Worm (Caenorhabditis elegans) whole organism, L1 larva: ENCODE data around the gene C07A4.2.

Experiments used
- C04F5.9 ChIP-seq: sonication (generic microtip); optimal IDR thresholded peaks from 2 replicates; lab custom pipeline; 2016; ENCODE audit warnings: missing genetic modification characterization, missing compliant biosample characterization
- aha-1 ChIP-seq: fragments of 150-350 bp; optimal IDR thresholded peaks from 2 replicates; lab custom pipeline; 2014; ENCODE audit warnings: missing biosample characterization, missing genetic modification characterization
- alr-1 ChIP-seq: fragments of 200-800 bp; sonication (Bioruptor generic); optimal IDR thresholded peaks from 2 replicates; lab custom pipeline; 2018; ENCODE audit warnings: borderline replicate concordance, mild to moderate bottlenecking, missing genetic modification characterization, missing compliant biosample characterization
- aly-2 ChIP-seq: fragments of 150-350 bp; optimal IDR thresholded peaks from 2 replicates; lab custom pipeline; 2014; ENCODE audit warnings: missing biosample characterization, missing genetic modification characterization
- blmp-1 ChIP-seq: fragments of 150-350 bp; optimal IDR thresholded peaks from 2 replicates; lab custom pipeline; 2014; ENCODE audit warnings: missing biosample characterization, missing genetic modification characterization
- ceh-8 ChIP-seq: fragments of 200-800 bp; sonication (Bioruptor generic); optimal IDR thresholded peaks from 2 replicates; lab custom pipeline; 2018; ENCODE audit warnings: mild to moderate bottlenecking, missing genetic modification characterization, moderate library complexity, missing compliant biosample characterization
- ceh-88 ChIP-seq: fragments of 200-800 bp; sonication (Bioruptor generic); IDR thresholded peaks from 2 replicates; pipeline ENCODE4 v1.3.6; 2022; ENCODE audit warnings: missing genetic modification characterization, missing compliant biosample characterization
- ceh-90 ChIP-seq: sonication (generic microtip); optimal IDR thresholded peaks from 2 replicates; lab custom pipeline; 2016; ENCODE audit warnings: missing genetic modification characterization, missing compliant biosample characterization
- ces-1 ChIP-seq: fragments of 150-350 bp; optimal IDR thresholded peaks from 2 replicates; lab custom pipeline; 2014; ENCODE audit warnings: missing biosample characterization, missing genetic modification reagents, missing genetic modification characterization
- dsc-1 ChIP-seq: sonication (generic microtip); optimal IDR thresholded peaks from 2 replicates; lab custom pipeline; 2016; ENCODE audit warnings: mild to moderate bottlenecking, missing genetic modification characterization, missing compliant biosample characterization
- efl-1 ChIP-seq, 4 experiments: fragments of 150-350 bp; optimal IDR thresholded peaks in 3 of 4; peaks in 1 of 4; 1 replicate in 1 of 4; 2 replicates in 3 of 4; lab custom pipeline; 2014; ENCODE audit warnings: missing biosample characterization in 2 of 4, missing genetic modification characterization in 2 of 4, missing genetic modification reagents in 2 of 4
- elt-2 ChIP-seq: sonication (generic microtip); optimal IDR thresholded peaks from 2 replicates; lab custom pipeline; 2016; ENCODE audit warnings: missing genetic modification characterization, mild to moderate bottlenecking, inconsistent platforms, missing compliant biosample characterization, missing genetic modification reagents
- elt-3 ChIP-seq, 6 experiments: fragments of 150-350 bp in 1 of 6; sonication (generic microtip); optimal IDR thresholded peaks; 2 replicates each; lab custom pipeline; 2017 to 2018; ENCODE audit warnings: missing biosample characterization in 6 of 6, missing genetic modification characterization in 6 of 6, inconsistent platforms in 1 of 6
- ets-5 ChIP-seq: fragments of 200-800 bp; sonication (Bioruptor generic); IDR thresholded peaks from 2 replicates; pipeline ENCODE4 v1.3.6; 2022; ENCODE audit warnings: missing genetic modification characterization, missing compliant biosample characterization
- fkh-10 ChIP-seq: sonication (generic microtip); optimal IDR thresholded peaks from 2 replicates; lab custom pipeline; 2017; ENCODE audit warnings: missing biosample characterization, missing genetic modification reagents, missing genetic modification characterization
- fkh-8 ChIP-seq: sonication (generic microtip); optimal IDR thresholded peaks from 2 replicates; lab custom pipeline; 2016; ENCODE audit warnings: mild to moderate bottlenecking, missing genetic modification characterization, missing compliant biosample characterization
- hpl-2 ChIP-seq: fragments of 150-350 bp; optimal IDR thresholded peaks from 2 replicates; lab custom pipeline; 2014; ENCODE audit warnings: missing biosample characterization, missing genetic modification reagents, missing genetic modification characterization
- irx-1 ChIP-seq: sonication (generic microtip); optimal IDR thresholded peaks from 2 replicates; lab custom pipeline; 2016; ENCODE audit warnings: missing genetic modification characterization, missing compliant biosample characterization
- isw-1 ChIP-seq: fragments of 200-800 bp; sonication (Bioruptor generic); IDR thresholded peaks from 2 replicates; pipeline ENCODE4 v1.3.6; 2022; ENCODE audit warnings: missing genetic modification characterization, missing compliant biosample characterization
- lin-13 ChIP-seq: fragments of 150-350 bp; optimal IDR thresholded peaks from 2 replicates; lab custom pipeline; 2014; ENCODE audit warnings: missing biosample characterization, missing genetic modification reagents, missing genetic modification characterization
- lin-14 ChIP-seq: fragments of 200-800 bp; sonication (Bioruptor generic); optimal IDR thresholded peaks from 2 replicates; lab custom pipeline; 2018; ENCODE audit warnings: mild to moderate bottlenecking, missing genetic modification characterization, moderate library complexity, missing compliant biosample characterization
- lin-15B ChIP-seq: fragments of 150-350 bp; sonication (generic microtip); optimal IDR thresholded peaks from 3 replicates; lab custom pipeline; 2014; ENCODE audit warnings: missing biosample characterization, missing genetic modification characterization
- lin-35 ChIP-seq, 2 experiments: fragments of 150-350 bp; optimal IDR thresholded peaks; 2 replicates each; lab custom pipeline; 2014; ENCODE audit warnings: missing biosample characterization in 2 of 2, missing genetic modification characterization in 2 of 2, missing genetic modification reagents in 2 of 2
- lir-3 ChIP-seq: sonication (generic microtip); optimal IDR thresholded peaks from 2 replicates; lab custom pipeline; 2016; ENCODE audit warnings: mild to moderate bottlenecking, missing genetic modification characterization, moderate library complexity, missing compliant biosample characterization; ENCODE audit not compliant: poor library complexity
- mab-9 ChIP-seq: fragments of 200-800 bp; sonication (Bioruptor generic); IDR thresholded peaks from 2 replicates; pipeline ENCODE4 v1.3.6; 2022; ENCODE audit warnings: missing genetic modification reagents, missing genetic modification characterization, missing compliant biosample characterization
- mdl-1 ChIP-seq, 2 experiments: fragments of 150-350 bp; optimal IDR thresholded peaks; 2 replicates each; lab custom pipeline; 2014 to 2017; ENCODE audit warnings: missing biosample characterization in 2 of 2, missing genetic modification characterization in 2 of 2, inconsistent platforms in 1 of 2
- mef-2 ChIP-seq: fragments of 150-350 bp; optimal IDR thresholded peaks from 2 replicates; lab custom pipeline; 2014; ENCODE audit warnings: missing biosample characterization, missing genetic modification characterization
- nhr-20 ChIP-seq: sonication (generic microtip); optimal IDR thresholded peaks from 2 replicates; lab custom pipeline; 2016; ENCODE audit warnings: mild to moderate bottlenecking, missing genetic modification characterization, missing compliant biosample characterization
- nhr-47 ChIP-seq: sonication (generic microtip); optimal IDR thresholded peaks from 2 replicates; lab custom pipeline; 2016; ENCODE audit warnings: mild to moderate bottlenecking, missing genetic modification characterization, moderate library complexity, missing compliant biosample characterization
- nhr-71 ChIP-seq: sonication (generic microtip); optimal IDR thresholded peaks from 2 replicates; lab custom pipeline; 2016; ENCODE audit warnings: mild to moderate bottlenecking, missing genetic modification characterization, moderate library complexity, missing compliant biosample characterization
- nhr-76 ChIP-seq: sonication (generic microtip); optimal IDR thresholded peaks from 2 replicates; lab custom pipeline; 2017; ENCODE audit warnings: missing biosample characterization, missing genetic modification characterization
- nhr-85 ChIP-seq: sonication (generic microtip); peaks from one replicate; lab custom pipeline; 2016; ENCODE audit warnings: missing genetic modification characterization, inconsistent platforms, missing compliant biosample characterization
- pag-3 ChIP-seq: sonication (generic microtip); optimal IDR thresholded peaks from 2 replicates; lab custom pipeline; 2017; ENCODE audit warnings: missing genetic modification characterization, mild to moderate bottlenecking, missing compliant biosample characterization, antibody characterized with exemption, borderline replicate concordance; ENCODE audit not compliant: insufficient read depth
- pqm-1 ChIP-seq: sonication (generic microtip); optimal IDR thresholded peaks from 3 replicates; lab custom pipeline; 2017; ENCODE audit warnings: missing biosample characterization, missing genetic modification characterization
- snu-23 ChIP-seq: sonication (generic microtip); optimal IDR thresholded peaks from 2 replicates; lab custom pipeline; 2016; ENCODE audit warnings: missing genetic modification characterization, missing compliant biosample characterization
- sptf-1 ChIP-seq: fragments of 150-350 bp; optimal IDR thresholded peaks from 2 replicates; lab custom pipeline; 2014; ENCODE audit warnings: missing biosample characterization, missing genetic modification characterization
- sup-37 ChIP-seq: fragments of 200-800 bp; sonication (Bioruptor generic); optimal IDR thresholded peaks from 2 replicates; lab custom pipeline; 2018; ENCODE audit warnings: mild to moderate bottlenecking, missing genetic modification characterization, missing compliant biosample characterization
- swsn-7 ChIP-seq: sonication (generic microtip); optimal IDR thresholded peaks from 2 replicates; lab custom pipeline; 2016; ENCODE audit warnings: missing genetic modification characterization, missing compliant biosample characterization
- tbx-2 ChIP-seq: sonication (generic microtip); optimal IDR thresholded peaks from 2 replicates; lab custom pipeline; 2016; ENCODE audit warnings: missing genetic modification characterization, missing compliant biosample characterization
- unc-62 ChIP-seq: fragments of 150-350 bp; optimal IDR thresholded peaks from 2 replicates; lab custom pipeline; 2014; ENCODE audit warnings: missing biosample characterization, missing genetic modification reagents, missing genetic modification characterization
- unc-98 ChIP-seq: fragments of 200-800 bp; sonication (Bioruptor generic); IDR thresholded peaks from 2 replicates; pipeline ENCODE4 v1.3.6; 2022; ENCODE audit warnings: missing genetic modification characterization, missing compliant biosample characterization
- vab-15 ChIP-seq: sonication (generic microtip); optimal IDR thresholded peaks from 2 replicates; lab custom pipeline; 2017; ENCODE audit warnings: missing genotype, mild to moderate bottlenecking, missing genetic modification characterization, missing compliant biosample characterization
- xbp-1 ChIP-seq: sonication (generic microtip); optimal IDR thresholded peaks from 2 replicates; lab custom pipeline; 2016; ENCODE audit warnings: missing genetic modification characterization, missing compliant biosample characterization

C07A4.2 gene

DNA sequence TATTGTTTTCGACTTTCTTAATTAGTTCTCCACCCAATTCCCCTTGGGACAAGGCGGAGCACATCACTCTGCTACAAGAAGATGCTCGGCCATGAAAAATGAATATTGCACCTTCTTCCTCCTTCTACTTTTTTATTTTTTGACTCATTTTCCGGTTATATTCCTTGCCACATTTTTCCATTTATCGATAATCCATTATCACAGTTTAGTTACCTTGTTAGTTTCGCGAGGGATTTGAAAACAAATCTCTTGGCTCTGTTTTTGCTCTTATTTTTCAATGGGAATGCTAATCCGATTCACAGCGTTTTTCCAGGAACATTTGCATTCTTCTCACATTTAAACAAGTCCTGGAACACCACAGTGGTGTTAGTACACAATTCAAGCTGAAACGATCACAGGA, 5.0 kb upstream of the C07A4.2 start, which contains the start of gene rnp-9:
TSS of gene rnp-9 (plus strand) at position 301 of the 400 bp plus-strand sequence.
- TF ChIP-seq dsc-1: peak; percentile 35
- no peak for TF ChIP-seq nhr-71

DNA sequence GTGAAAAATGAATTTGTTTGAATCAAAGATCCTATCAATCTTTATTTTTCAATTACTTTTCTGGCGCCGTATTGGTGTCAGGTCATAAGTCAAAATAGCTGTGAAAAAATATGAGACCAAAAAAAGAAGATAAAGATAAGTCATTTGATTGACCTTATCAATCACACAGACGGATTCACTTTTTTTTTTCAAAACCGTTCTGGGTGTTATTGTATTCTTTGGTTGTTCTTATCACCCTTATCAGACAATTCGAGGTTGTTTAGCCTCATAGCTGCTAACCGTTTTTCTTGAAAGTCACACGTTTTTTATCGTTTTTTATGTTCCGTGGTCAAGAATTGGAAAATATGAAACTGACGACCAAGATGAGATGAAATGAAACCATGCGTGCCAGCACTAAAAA, 3.5 kb upstream of the C07A4.2 start:
- TF ChIP-seq mab-9 (no peak), nhr-47 (tag; lab: Kevin White, UChicago) (no peak), swsn-7 (tag; lab: Kevin White, UChicago) (no peak), fkh-10 (no peak), nhr-20 (tag; lab: Kevin White, UChicago) (peak; percentile 53), nhr-76 (no peak), lin-35 (GFP tag; optimal IDR thresholded peaks at IDR 0.05; lab: Kevin White, UChicago) (peak in 1 of 2 experiments; percentile 17), sup-37 (GFP tag; lab: Kevin White, UChicago) (no peak), fkh-8 (tag; lab: Kevin White, UChicago) (no peak), hpl-2 (GFP tag; lab: Kevin White, UChicago) (no peak), lin-14 (GFP tag; lab: Kevin White, UChicago) (peak; percentile 30), unc-62 (no peak), snu-23 (GFP tag; lab: Kevin White, UChicago) (peak; percentile 13), nhr-85 (tag; lab: Kevin White, UChicago) (peak; percentile 78), elt-3 (tag; optimal IDR thresholded peaks at IDR 0.05; lab: Kevin White, UChicago) (peak in 2 of 6 experiments; percentile 70 to 98), lin-13 (GFP tag; lab: Kevin White, UChicago) (no peak), ceh-90 (tag; lab: Kevin White, UChicago) (no peak), sptf-1 (tag; lab: Kevin White, UChicago) (no peak), ceh-8 (no peak), aly-2 (tag; lab: Kevin White, UChicago) (no peak), tbx-2 (tag; lab: Kevin White, UChicago) (no peak), pqm-1 (tag; lab: Kevin White, UChicago) (no peak), ceh-88 (GFP tag; lab: Robert Waterston, UW) (no peak), nhr-71 (peak; percentile 30), ets-5 (GFP tag; lab: Robert Waterston, UW) (no peak), efl-1 (optimal IDR thresholded peaks at IDR 0.05; lab: Kevin White, UChicago) (no peak), efl-1 (GFP tag; optimal IDR thresholded peaks at IDR 0.05 in 1 of 2; lab: Kevin White, UChicago) (no peak), blmp-1 (peak; percentile 72), ces-1 (GFP tag; lab: Kevin White, UChicago) (no peak), aha-1 (tag; lab: Kevin White, UChicago) (no peak)

DNA sequence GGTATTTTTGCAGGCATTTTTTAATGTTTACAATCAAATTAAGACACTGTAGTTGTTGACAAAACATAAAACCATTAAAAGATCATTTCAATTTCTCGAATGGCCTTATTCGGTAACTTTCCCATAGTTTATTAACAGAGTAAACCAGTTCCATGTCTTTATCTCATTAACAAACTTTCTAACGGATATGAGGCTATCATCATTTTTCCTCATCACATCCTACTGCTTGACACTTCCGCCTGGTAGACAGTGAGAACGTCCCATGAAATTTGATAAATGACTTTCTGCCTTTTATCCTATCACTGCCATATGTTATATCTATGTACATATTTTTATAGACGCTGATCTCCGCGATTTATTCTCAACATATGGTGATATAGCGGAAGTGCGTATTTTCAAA, 1.4 kb upstream of the C07A4.2 start:
- TF ChIP-seq elt-3 (tag; optimal IDR thresholded peaks at IDR 0.05; lab: Kevin White, UChicago) (peak in 3 of 6 experiments; percentile 3 to 74 (median 29)), vab-15 (tag; lab: Kevin White, UChicago) (no peak), lin-14 (GFP tag; lab: Kevin White, UChicago) (peak; percentile 64), nhr-85 (tag; lab: Kevin White, UChicago) (peak; percentile 89), tbx-2 (tag; lab: Kevin White, UChicago) (no peak), blmp-1 (peak; percentile 84)

DNA sequence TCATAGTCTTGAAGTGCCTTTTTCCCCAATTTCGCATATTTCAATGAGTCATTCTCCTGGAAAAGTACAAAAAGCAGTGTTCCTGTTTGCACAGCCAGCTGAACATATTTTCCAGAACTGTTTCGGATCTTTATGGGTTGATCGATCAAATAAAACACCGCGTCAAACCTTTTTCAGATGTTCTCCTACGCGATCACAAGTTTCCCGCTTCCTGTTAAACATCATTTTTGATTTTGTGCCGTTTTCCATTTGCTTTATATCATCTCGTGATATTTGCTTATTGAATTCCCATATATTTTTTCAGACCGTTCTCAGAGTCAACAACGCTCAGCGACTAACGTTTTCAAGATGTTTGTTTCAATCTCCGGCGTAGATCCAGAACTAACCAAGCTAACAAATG, 2.7 kb downstream of the C07A4.2 start, which contains the start of gene C07A4.3:
TSS of gene C07A4.3 (plus strand) at position 301 of the 400 bp plus-strand sequence.
- TF ChIP-seq unc-98 (GFP tag; lab: Robert Waterston, UW): no peak
- no peak for TF ChIP-seq mef-2 (tag; lab: Kevin White, UChicago)
- TF ChIP-seq lin-14 (GFP tag; lab: Kevin White, UChicago): no peak
- TF ChIP-seq C04F5.9 (tag; lab: Kevin White, UChicago): no peak
- TF ChIP-seq fkh-8 (tag; lab: Kevin White, UChicago): no peak
- TF ChIP-seq sptf-1 (tag; lab: Kevin White, UChicago): no peak
- no peak for TF ChIP-seq lir-3 (tag; lab: Kevin White, UChicago)
- TF ChIP-seq isw-1 (GFP tag; lab: Robert Waterston, UW): no peak
- TF ChIP-seq elt-2 (tag; lab: Kevin White, UChicago): no peak
- no peak for TF ChIP-seq pag-3 (tag; lab: Kevin White, UChicago)
- no peak for TF ChIP-seq irx-1 (tag; lab: Kevin White, UChicago)
- TF ChIP-seq nhr-47 (tag; lab: Kevin White, UChicago): no peak
- no peak for TF ChIP-seq mdl-1 (tag; optimal IDR thresholded peaks at IDR 0.05; lab: Kevin White, UChicago)
- no peak for TF ChIP-seq vab-15 (tag; lab: Kevin White, UChicago)
- TF ChIP-seq alr-1 (tag; lab: Kevin White, UChicago): no peak
- TF ChIP-seq nhr-76: no peak
- no peak for TF ChIP-seq xbp-1
- no peak for TF ChIP-seq lin-15B (tag; lab: Kevin White, UChicago)
- no peak for TF ChIP-seq blmp-1
